Worm (Caenorhabditis elegans) whole organism, L4 larva: ENCODE measurements around the gene sun-1.

ENCODE experiments used
- D1046.2 ChIP-seq: fragments of 200-800 bp; sonication (Bioruptor generic); IDR thresholded peaks from 2 replicates; pipeline ENCODE4 v1.3.6; 2022; ENCODE audit warnings: missing genetic modification characterization, missing compliant biosample characterization
- F49E8.2 ChIP-seq: sonication (generic microtip); optimal IDR thresholded peaks from 2 replicates; lab custom pipeline; 2016; ENCODE audit warnings: missing compliant biosample characterization, mild to moderate bottlenecking, missing genetic modification characterization, borderline replicate concordance
- Y48G9A.11 ChIP-seq: fragments of 200-800 bp; sonication (Bioruptor generic); IDR thresholded peaks from 2 replicates; pipeline ENCODE4 v1.3.6; 2022; ENCODE audit warnings: missing genetic modification reagents, missing genetic modification characterization, missing compliant biosample characterization
- Y5F2A.4 ChIP-seq: fragments of 200-800 bp; sonication (Bioruptor generic); optimal IDR thresholded peaks from 2 replicates; lab custom pipeline; 2018; ENCODE audit warnings: mild to moderate bottlenecking, missing genetic modification characterization, missing compliant biosample characterization
- ZK337.2 ChIP-seq: fragments of 200-800 bp; sonication (Bioruptor generic); IDR thresholded peaks from 2 replicates; pipeline ENCODE4 v1.3.6; 2022; ENCODE audit warnings: missing genetic modification reagents, missing genetic modification characterization, missing compliant biosample characterization
- aha-1 ChIP-seq: fragments of 150-350 bp; peaks from one replicate; lab custom pipeline; 2014; ENCODE audit warnings: missing biosample characterization, missing genetic modification characterization
- ama-1 ChIP-seq: fragments of 150-350 bp; optimal IDR thresholded peaks from 2 replicates; lab custom pipeline; 2014; ENCODE audit warnings: inconsistent platforms, mixed read lengths
- ceh-28 ChIP-seq: fragments of 150-350 bp; optimal IDR thresholded peaks from 2 replicates; lab custom pipeline; 2014; ENCODE audit warnings: missing biosample characterization, missing genetic modification reagents, missing genetic modification characterization
- cey-2 ChIP-seq: sonication (generic microtip); optimal IDR thresholded peaks from 3 replicates; lab custom pipeline; 2017; ENCODE audit warnings: missing genetic modification characterization, mild to moderate bottlenecking, missing compliant biosample characterization, antibody characterized with exemption, borderline replicate concordance; ENCODE audit not compliant: insufficient read depth
- ctbp-1 ChIP-seq: fragments of 200-800 bp; sonication (Bioruptor generic); IDR thresholded peaks from 2 replicates; pipeline ENCODE4 v1.3.6; 2022; ENCODE audit warnings: missing genetic modification reagents, missing genetic modification characterization, missing compliant biosample characterization
- daf-12 ChIP-seq: fragments of 150-350 bp; optimal IDR thresholded peaks from 2 replicates; lab custom pipeline; 2014; ENCODE audit warnings: missing biosample characterization, missing genetic modification reagents, missing genetic modification characterization
- daf-16 ChIP-seq, 3 experiments: sonication (generic microtip); optimal IDR thresholded peaks; 2 replicates each; lab custom pipeline; 2016 to 2017; ENCODE audit warnings: missing genetic modification characterization in 3 of 3, missing genetic modification reagents in 3 of 3, mild to moderate bottlenecking in 2 of 3, missing compliant biosample characterization in 2 of 3, missing biosample characterization in 1 of 3, moderate library complexity in 1 of 3
- daf-19 ChIP-seq: fragments of 200-800 bp; sonication (Bioruptor generic); conservative IDR thresholded peaks from 2 replicates; pipeline ENCODE4 v1.3.6; 2022; ENCODE audit warnings: missing genetic modification characterization, missing compliant biosample characterization
- daf-8 ChIP-seq: fragments of 200-800 bp; sonication (Bioruptor generic); IDR thresholded peaks from 2 replicates; pipeline ENCODE4 v1.3.6; 2022; ENCODE audit warnings: missing genetic modification characterization, missing compliant biosample characterization
- dmd-8 ChIP-seq: fragments of 200-800 bp; sonication (Bioruptor generic); IDR thresholded peaks from 2 replicates; pipeline ENCODE4 v1.3.6; 2022; ENCODE audit warnings: missing genetic modification characterization, missing compliant biosample characterization
- dmd-9 ChIP-seq: fragments of 200-800 bp; sonication (Bioruptor generic); IDR thresholded peaks from 2 replicates; pipeline ENCODE4 v1.3.6; 2022; ENCODE audit warnings: missing genetic modification reagents, missing genetic modification characterization, missing compliant biosample characterization
- dpl-1 ChIP-seq: fragments of 150-350 bp; optimal IDR thresholded peaks from 2 replicates; lab custom pipeline; 2014; ENCODE audit warnings: missing biosample characterization, missing genetic modification reagents, missing genetic modification characterization
- fkh-10 ChIP-seq: fragments of 150-350 bp; optimal IDR thresholded peaks from 2 replicates; lab custom pipeline; 2014; ENCODE audit warnings: missing biosample characterization, missing genetic modification reagents, missing genetic modification characterization
- hmg-1.1 ChIP-seq: fragments of 200-800 bp; sonication (Bioruptor generic); IDR thresholded peaks from 2 replicates; pipeline ENCODE4 v1.3.6; 2022; ENCODE audit warnings: missing genetic modification reagents, missing genetic modification characterization, missing compliant biosample characterization
- lin-1 ChIP-seq: fragments of 200-800 bp; sonication (Bioruptor generic); IDR thresholded peaks from 2 replicates; pipeline ENCODE4 v1.3.6; 2022; ENCODE audit warnings: missing genetic modification reagents, missing genetic modification characterization, missing compliant biosample characterization
- lin-13 ChIP-seq: fragments of 150-350 bp; optimal IDR thresholded peaks from 2 replicates; lab custom pipeline; 2014; ENCODE audit warnings: missing biosample characterization, missing genetic modification reagents, missing genetic modification characterization
- lin-15B ChIP-seq: fragments of 150-350 bp; sonication (generic microtip); optimal IDR thresholded peaks from 3 replicates; lab custom pipeline; 2014; ENCODE audit warnings: missing biosample characterization, missing genetic modification characterization
- madf-5 ChIP-seq, 2 experiments: fragments of 200-800 bp; sonication (Bioruptor generic); IDR thresholded peaks; 2 replicates each; pipeline ENCODE4 v1.3.6; 2022; ENCODE audit warnings: missing compliant biosample characterization in 2 of 2, missing genetic modification characterization in 2 of 2
- mep-1 ChIP-seq: fragments of 150-350 bp; sonication (generic microtip); optimal IDR thresholded peaks from 3 replicates; lab custom pipeline; 2014; ENCODE audit warnings: missing biosample characterization, missing genetic modification characterization
- mxl-3 ChIP-seq: fragments of 200-800 bp; sonication (Bioruptor generic); optimal IDR thresholded peaks from 2 replicates; lab custom pipeline; 2018; ENCODE audit warnings: mild to moderate bottlenecking, missing genetic modification characterization, missing compliant biosample characterization
- nhr-111 ChIP-seq: fragments of 200-800 bp; sonication (Bioruptor generic); optimal IDR thresholded peaks from 2 replicates; lab custom pipeline; 2018; ENCODE audit warnings: mild to moderate bottlenecking, missing genetic modification characterization, missing compliant biosample characterization
- nhr-76 ChIP-seq: fragments of 150-350 bp; optimal IDR thresholded peaks from 2 replicates; lab custom pipeline; 2014; ENCODE audit warnings: missing biosample characterization, missing genetic modification characterization
- rbr-2 ChIP-seq: sonication (generic microtip); optimal IDR thresholded peaks from 2 replicates; lab custom pipeline; 2016; ENCODE audit warnings: missing genotype, missing genetic modification characterization, missing compliant biosample characterization
- snpc-1.2 ChIP-seq: fragments of 200-800 bp; sonication (Bioruptor generic); IDR thresholded peaks from 2 replicates; pipeline ENCODE4 v1.3.6; 2022; ENCODE audit warnings: missing genetic modification reagents, missing genetic modification characterization, missing compliant biosample characterization
- snpc-4 ChIP-seq: fragments of 150-350 bp; optimal IDR thresholded peaks from 2 replicates; lab custom pipeline; 2014; ENCODE audit warnings: missing biosample characterization, missing genetic modification characterization
- spr-1 ChIP-seq: sonication (generic microtip); optimal IDR thresholded peaks from 2 replicates; lab custom pipeline; 2016; ENCODE audit warnings: mild to moderate bottlenecking, missing genetic modification characterization, missing compliant biosample characterization
- unc-39 ChIP-seq: sonication (generic microtip); optimal IDR thresholded peaks from 2 replicates; lab custom pipeline; 2017; ENCODE audit warnings: missing biosample characterization, missing genetic modification characterization
- unc-62 ChIP-seq, 3 experiments: fragments of 150-350 bp in 1 of 3; sonication (generic microtip); optimal IDR thresholded peaks in 2 of 3; peaks in 1 of 3; 1 replicate in 1 of 3; 2 replicates in 2 of 3; lab custom pipeline; 2014 to 2017; ENCODE audit warnings: missing biosample characterization in 3 of 3, missing genetic modification characterization in 3 of 3, missing genetic modification reagents in 3 of 3, missing genotype in 1 of 3
- zfp-3 ChIP-seq: fragments of 200-800 bp; sonication (Bioruptor generic); conservative IDR thresholded peaks from 2 replicates; pipeline ENCODE4 v1.3.6; 2022; ENCODE audit warnings: missing genetic modification reagents, missing genetic modification characterization, missing compliant biosample characterization

The sun-1 gene

DNA sequence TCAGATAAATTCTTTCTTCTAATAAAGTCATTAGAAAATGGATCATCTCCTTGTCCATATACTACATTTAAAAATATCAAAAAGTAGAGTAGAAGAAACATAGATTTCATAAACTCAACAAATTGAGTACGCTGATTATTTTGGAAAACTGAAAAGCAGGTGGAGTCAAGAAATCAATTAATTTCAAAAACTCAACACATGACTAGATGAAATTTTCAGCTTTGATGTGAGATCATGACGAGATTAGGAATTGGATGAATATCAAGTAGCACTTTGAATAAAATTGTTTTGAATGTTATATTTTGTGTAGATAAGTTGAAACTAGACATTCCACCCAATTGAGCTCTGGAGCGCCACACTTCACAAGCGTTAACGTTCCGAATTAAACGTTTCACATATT lies 2.2 kb upstream of the sun-1 start, which contains the start of gene F57B1.1:
Gene F57B1.1 (minus strand): TSS at position 101 of the 400 bp plus-strand sequence.
- TF ChIP-seq dmd-8 (GFP tag; lab: Robert Waterston, UW) (no peak), ZK337.2 (GFP tag; lab: Robert Waterston, UW) (no peak), cey-2 (tag; lab: Kevin White, UChicago) (no peak), mep-1 (no peak), lin-1 (GFP tag; lab: Robert Waterston, UW) (no peak), snpc-4 (tag; lab: Kevin White, UChicago) (no peak), Y48G9A.11 (GFP tag; lab: Robert Waterston, UW) (no peak)

DNA sequence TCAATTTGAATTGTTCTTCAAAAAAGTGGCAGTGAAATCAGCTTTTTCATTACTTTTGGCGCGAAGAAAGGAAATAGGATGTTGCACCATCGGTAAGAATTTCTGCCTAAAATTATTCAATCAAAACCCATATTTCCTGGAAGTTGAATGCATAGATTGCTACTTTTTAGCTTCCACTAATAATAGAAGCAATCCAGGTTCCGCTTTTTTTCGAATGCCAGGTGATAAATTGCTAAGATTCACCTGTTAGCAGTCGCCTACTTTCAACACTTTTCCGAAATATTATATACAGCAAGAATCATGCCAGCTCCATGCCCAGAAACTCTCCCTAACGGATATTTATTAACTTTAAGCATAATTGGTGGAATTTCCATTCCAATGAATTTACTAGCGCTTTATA lies 8.0 kb downstream of the sun-1 start, which contains the start of gene sri-6:
Gene sri-6 (plus strand): TSS at position 301 of the 400 bp plus-strand sequence.
- TF ChIP-seq madf-5 (GFP tag; IDR thresholded peaks at IDR 0.05; lab: Robert Waterston, UW) (no peak), dmd-9 (GFP tag; lab: Robert Waterston, UW) (no peak), daf-19 (GFP tag; lab: Robert Waterston, UW) (no peak), nhr-76 (tag; lab: Kevin White, UChicago) (no peak), F49E8.2 (tag; lab: Kevin White, UChicago) (no peak), nhr-111 (GFP tag; lab: Kevin White, UChicago) (no peak)

DNA sequence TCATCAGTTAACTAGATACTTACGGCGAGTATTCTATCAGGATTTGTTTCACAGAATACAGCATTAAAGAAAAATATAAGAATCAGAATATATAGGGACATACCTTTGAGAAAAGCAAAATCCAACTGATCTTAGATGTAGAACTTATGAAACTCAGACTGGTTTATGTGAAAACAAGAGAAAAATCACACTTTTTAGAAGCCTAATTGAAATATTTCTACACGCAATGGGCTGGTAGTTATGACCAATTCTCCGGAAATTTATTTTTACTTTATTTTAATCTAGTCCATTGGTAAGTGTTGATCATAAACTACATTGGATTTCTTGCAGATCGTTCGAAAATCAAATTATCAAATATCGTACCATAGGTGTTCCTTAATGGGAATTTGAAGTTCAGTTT lies 9.2 kb downstream of the sun-1 start, which contains the start of gene T09E8.4:
Gene T09E8.4 (minus strand): TSS at position 101 of the 400 bp plus-strand sequence.
- TF ChIP-seq daf-12, result no peak
- no peak for TF ChIP-seq lin-13 (GFP tag; lab: Kevin White, UChicago)
- no peak for TF ChIP-seq mxl-3 (GFP tag; lab: Kevin White, UChicago)

DNA sequence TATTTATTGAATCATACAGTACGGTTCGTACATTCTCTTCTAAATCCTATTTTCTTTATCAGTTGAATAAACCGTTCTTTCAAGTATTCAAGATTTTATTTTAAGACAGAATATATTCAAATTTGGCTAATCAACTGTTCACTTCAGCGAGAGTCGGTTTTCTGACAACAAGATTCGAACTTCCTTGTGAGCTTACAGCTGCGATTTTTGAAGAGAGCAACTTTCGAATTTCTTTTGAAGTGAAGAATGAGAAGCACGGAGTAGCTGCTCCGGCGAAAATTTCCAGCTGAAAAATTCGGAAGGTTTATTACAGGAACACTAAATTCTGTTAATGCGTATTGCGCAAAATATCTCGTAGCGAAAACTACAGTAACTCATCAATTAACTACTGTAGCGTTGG lies 11.9 kb downstream of the sun-1 start:
- TF ChIP-seq zfp-3 (no peak), aha-1 (tag; lab: Kevin White, UChicago) (peak; percentile 77)

DNA sequence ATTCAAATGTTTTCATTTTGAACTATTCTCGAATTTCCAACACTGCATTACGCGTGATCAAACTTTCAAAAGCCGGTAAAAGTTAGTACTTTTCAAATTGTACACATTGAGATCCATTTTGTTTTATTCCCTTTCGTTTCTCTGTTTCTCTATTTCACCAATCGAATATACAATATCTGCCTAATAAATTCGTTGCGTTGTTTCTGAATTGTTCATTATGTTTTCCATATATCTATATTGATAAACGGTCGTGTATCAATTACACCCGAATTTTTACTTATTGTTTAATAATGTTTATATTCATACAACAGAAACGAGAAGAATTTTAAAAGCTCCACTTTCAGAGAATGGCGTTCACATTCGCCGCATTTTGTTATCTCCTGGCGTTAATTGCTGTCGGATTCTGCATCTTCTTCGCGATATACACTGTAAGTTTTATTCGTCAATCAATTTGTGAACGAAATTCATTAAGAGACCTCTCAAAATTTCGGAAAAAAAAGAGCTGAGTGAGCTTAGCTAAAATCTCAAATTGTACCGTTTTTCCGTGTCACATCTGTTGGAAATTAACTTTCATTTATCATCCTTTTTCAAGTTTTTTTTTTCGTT lies 13.2 kb downstream of the sun-1 start, which contains the start of gene cni-1:
Gene cni-1 (plus strand): TSS at position 345 of the 606 bp plus-strand sequence.
- TF ChIP-seq lin-15B (no peak), ama-1 (lab: Kevin White, UChicago) (peak; percentile 52), unc-62 (GFP tag; optimal IDR thresholded peaks at IDR 0.05 in 1 of 2; lab: Kevin White, UChicago) (peak in 1 of 2 experiments; percentile 95), unc-62 (tag; optimal IDR thresholded peaks at IDR 0.05; lab: Kevin White, UChicago) (no peak), daf-16 (GFP tag; optimal IDR thresholded peaks at IDR 0.05; lab: Kevin White, UChicago) (no peak), daf-16 (tag; optimal IDR thresholded peaks at IDR 0.05; lab: Kevin White, UChicago) (no peak)

DNA sequence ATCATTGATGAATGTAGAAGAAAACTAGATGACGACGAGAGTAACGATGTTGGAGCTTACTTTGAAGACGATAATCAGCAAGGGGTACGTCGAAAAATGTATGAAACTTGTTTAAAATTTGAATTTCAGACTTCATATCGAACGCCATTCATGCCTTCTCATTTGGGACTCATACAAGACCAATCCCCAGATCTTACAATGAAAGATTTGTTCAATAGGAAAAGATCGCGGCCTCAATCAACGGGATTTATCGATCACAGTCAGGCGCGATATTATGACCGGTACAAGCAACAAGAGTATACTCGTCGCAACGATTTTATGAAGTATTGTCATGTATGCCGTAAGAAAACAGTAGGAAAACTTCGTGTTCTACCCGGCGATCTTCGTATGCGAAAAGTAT lies 16.5 kb downstream of the sun-1 start:
- TF ChIP-seq snpc-1.2 (GFP tag; lab: Robert Waterston, UW) (no peak), aha-1 (tag; lab: Kevin White, UChicago) (peak; percentile 17), unc-62 (GFP tag; optimal IDR thresholded peaks at IDR 0.05 in 1 of 2; lab: Kevin White, UChicago) (peak in 1 of 2 experiments; percentile 96), unc-62 (tag; optimal IDR thresholded peaks at IDR 0.05; lab: Kevin White, UChicago) (no peak)

DNA sequence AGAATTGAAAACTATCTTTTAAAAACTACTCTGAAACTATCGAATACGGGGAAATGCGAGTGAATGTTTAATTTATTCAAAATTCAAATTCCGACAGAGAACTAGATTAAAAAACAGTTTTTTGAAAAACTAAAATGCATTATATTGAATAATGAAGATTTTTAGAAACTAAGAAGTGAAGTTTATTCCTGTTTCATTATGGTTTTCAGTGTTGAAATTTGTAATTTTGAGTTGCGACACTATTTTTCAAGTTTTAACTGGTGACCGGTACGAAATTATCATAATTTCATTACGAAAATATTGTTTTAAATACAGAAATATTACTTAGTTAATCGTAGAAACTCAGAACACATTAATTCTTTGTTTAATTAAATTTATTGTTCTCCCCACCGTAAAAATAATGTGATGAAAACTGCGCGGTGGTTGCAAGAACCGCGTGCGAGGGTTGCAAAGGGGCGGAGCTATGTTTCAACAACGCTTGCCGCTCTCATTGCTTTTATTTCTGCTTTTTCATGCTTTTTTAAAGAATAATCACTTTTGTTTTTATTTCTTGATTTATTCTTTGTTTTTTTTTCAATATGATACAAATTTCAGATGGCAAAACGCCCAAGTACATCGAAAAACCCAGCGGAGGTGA lies 17.1 kb downstream of the sun-1 start, which contains the start of gene him-17:
Gene him-17 (plus strand): TSS at position 595 of the 637 bp plus-strand sequence.
- TF ChIP-seq daf-19 (GFP tag; lab: Robert Waterston, UW) (0 out of 2 replicates have a peak, but pooled peaks have one; percentile 22), aha-1 (tag; lab: Kevin White, UChicago) (peak; percentile 30), daf-8 (GFP tag; lab: Robert Waterston, UW) (no peak), ceh-28 (tag; lab: Kevin White, UChicago) (no peak), zfp-3 (no peak), F49E8.2 (tag; lab: Kevin White, UChicago) (no peak), unc-62 (GFP tag; optimal IDR thresholded peaks at IDR 0.05 in 1 of 2; lab: Kevin White, UChicago) (no peak), unc-62 (tag; optimal IDR thresholded peaks at IDR 0.05; lab: Kevin White, UChicago) (no peak), mep-1 (no peak), rbr-2 (tag; lab: Kevin White, UChicago) (peak; percentile 7), daf-16 (GFP tag; optimal IDR thresholded peaks at IDR 0.05; lab: Kevin White, UChicago) (no peak), daf-16 (tag; optimal IDR thresholded peaks at IDR 0.05; lab: Kevin White, UChicago) (peak; percentile 36), dpl-1 (GFP tag; lab: Kevin White, UChicago) (peak; percentile 25), hmg-1.1 (GFP tag; lab: Robert Waterston, UW) (peak; percentile 50; the same call in 1 of the 2 replicates), madf-5 (GFP tag; IDR thresholded peaks at IDR 0.05; lab: Robert Waterston, UW) (no peak), ctbp-1 (GFP tag; lab: Robert Waterston, UW) (no peak), Y5F2A.4 (GFP tag; lab: Kevin White, UChicago) (no peak), fkh-10 (GFP tag; lab: Kevin White, UChicago) (no peak), unc-39 (no peak), D1046.2 (no peak), spr-1 (tag; lab: Kevin White, UChicago) (no peak)
